ENCODE assay signal across 6 worm cellular contexts in genomic region chrII:6887319-6888005, ce11.
TF ChIP-seq lines count a peak whose summit lies in the region.

Gene pmp-2, minus strand, starts transcription at chrII:6887805.

TF ChIP-seq in whole organism, L1 larva, 84 proteins besides CTCF, POLR2A, EP300 and RAD21:
- TF ChIP-seq lin-35 (GFP tag; optimal IDR thresholded peaks at IDR 0.05; lab: Kevin White, UChicago) (peak in 1 of 2 experiments; percentile 4), elt-3 (tag; optimal IDR thresholded peaks at IDR 0.05; lab: Kevin White, UChicago) (peak in 2 of 6 experiments; percentile 49 to 51), elt-2 (tag; optimal IDR thresholded peaks at IDR 0.05; lab: Kevin White, UChicago) (peak; percentile 10), egl-13 (tag; optimal IDR thresholded peaks at IDR 0.05; lab: Kevin White, UChicago) (no peak), nhr-47 (tag; optimal IDR thresholded peaks at IDR 0.05; lab: Kevin White, UChicago) (no peak), nhr-71 (tag; optimal IDR thresholded peaks at IDR 0.05; lab: Kevin White, UChicago) (no peak), ztf-11 (tag; optimal IDR thresholded peaks at IDR 0.05; lab: Kevin White, UChicago) (no peak), skn-1 (tag; optimal IDR thresholded peaks at IDR 0.05; lab: Kevin White, UChicago) (no peak), hlh-4 (tag; optimal IDR thresholded peaks at IDR 0.05; lab: Kevin White, UChicago) (no peak), nhr-20 (tag; optimal IDR thresholded peaks at IDR 0.05; lab: Kevin White, UChicago) (peak; percentile 80), ztf-4 (tag; optimal IDR thresholded peaks at IDR 0.05; lab: Kevin White, UChicago) (no peak), efl-1 (optimal IDR thresholded peaks at IDR 0.05; lab: Kevin White, UChicago) (no peak), efl-1 (GFP tag; optimal IDR thresholded peaks at IDR 0.05 in 1 of 2; lab: Kevin White, UChicago) (peak in 1 of 2 experiments; percentile 91)

TF ChIP-seq in whole organism, L2 larva, 48 proteins besides CTCF, POLR2A, EP300 and RAD21:
- TF ChIP-seq lin-11 (tag; optimal IDR thresholded peaks at IDR 0.05; lab: Kevin White, UChicago) (no peak), nhr-21 (tag; optimal IDR thresholded peaks at IDR 0.05; lab: Kevin White, UChicago) (no peak), nhr-129 (tag; optimal IDR thresholded peaks at IDR 0.05; lab: Kevin White, UChicago) (peak; percentile 5), fos-1 (tag; optimal IDR thresholded peaks at IDR 0.05; lab: Kevin White, UChicago) (peak; percentile 33), lin-39 (tag; optimal IDR thresholded peaks at IDR 0.05; lab: Kevin White, UChicago) (no peak), nhr-237 (tag; optimal IDR thresholded peaks at IDR 0.05; lab: Kevin White, UChicago) (no peak), ztf-4 (tag; optimal IDR thresholded peaks at IDR 0.05; lab: Kevin White, UChicago) (no peak)

TF ChIP-seq in whole organism, L3 larva, 47 proteins besides CTCF, POLR2A, EP300 and RAD21:
- TF ChIP-seq R02D3.7 (tag; optimal IDR thresholded peaks at IDR 0.05; lab: Kevin White, UChicago) (no peak), unc-39 (tag; optimal IDR thresholded peaks at IDR 0.05; lab: Kevin White, UChicago) (no peak), nfya-1 (tag; optimal IDR thresholded peaks at IDR 0.05; lab: Kevin White, UChicago; ENCODE audit: insufficient read depth) (no peak), ceh-28 (tag; optimal IDR thresholded peaks at IDR 0.05; lab: Kevin White, UChicago) (peak; percentile 6), elt-1 (tag; optimal IDR thresholded peaks at IDR 0.05; lab: Kevin White, UChicago) (no peak), fkh-2 (tag; optimal IDR thresholded peaks at IDR 0.05; lab: Kevin White, UChicago) (no peak), zag-1 (tag; optimal IDR thresholded peaks at IDR 0.05; lab: Kevin White, UChicago) (no peak), sea-2 (GFP tag; optimal IDR thresholded peaks at IDR 0.05; lab: Kevin White, UChicago) (no peak), skn-1 (tag; optimal IDR thresholded peaks at IDR 0.05; lab: Kevin White, UChicago) (no peak), nhr-76 (tag; optimal IDR thresholded peaks at IDR 0.05; lab: Kevin White, UChicago) (peak; percentile 42), pqm-1 (tag; optimal IDR thresholded peaks at IDR 0.05; lab: Kevin White, UChicago) (peak; percentile 8), nhr-43 (tag; optimal IDR thresholded peaks at IDR 0.05; lab: Kevin White, UChicago; ENCODE audit: poor library complexity, severe bottlenecking) (peak; percentile 18), ama-1 (optimal IDR thresholded peaks at IDR 0.05; lab: Kevin White, UChicago) (no peak), nhr-23 (tag; optimal IDR thresholded peaks at IDR 0.05; lab: Kevin White, UChicago) (peak; percentile 11), elt-2 (tag; optimal IDR thresholded peaks at IDR 0.05; lab: Kevin White, UChicago) (peak; percentile 40)
TF ChIP-seq in whole organism, L3 larva: peak in this region for 6.

TF ChIP-seq in whole organism, L4 larva, 104 proteins besides CTCF, POLR2A, EP300 and RAD21 (continues in another document):
- TF ChIP-seq nhr-41 (GFP tag; IDR thresholded peaks at IDR 0.05; lab: Robert Waterston, UW) (0 out of 2 replicates have a peak, but pooled peaks have one; percentile 21), nhr-42 (GFP tag; IDR thresholded peaks at IDR 0.05; lab: Robert Waterston, UW) (no peak), nhr-76 (tag; optimal IDR thresholded peaks at IDR 0.05; lab: Kevin White, UChicago) (no peak), ceh-62 (tag; optimal IDR thresholded peaks at IDR 0.05; lab: Kevin White, UChicago) (no peak), daf-16 (GFP tag; optimal IDR thresholded peaks at IDR 0.05; lab: Kevin White, UChicago) (no peak), daf-16 (tag; optimal IDR thresholded peaks at IDR 0.05; lab: Kevin White, UChicago) (peak; percentile 23), nhr-28 (tag; optimal IDR thresholded peaks at IDR 0.05; lab: Kevin White, UChicago) (peak; percentile 75), mes-2 (tag; optimal IDR thresholded peaks at IDR 0.05; lab: Kevin White, UChicago; ENCODE audit: poor library complexity, severe bottlenecking) (no peak), fkh-10 (GFP tag; optimal IDR thresholded peaks at IDR 0.05; lab: Kevin White, UChicago) (no peak), T20F7.1 (GFP tag; optimal IDR thresholded peaks at IDR 0.05; lab: Kevin White, UChicago) (no peak), R02D3.7 (tag; optimal IDR thresholded peaks at IDR 0.05; lab: Kevin White, UChicago) (no peak), mxl-2 (GFP tag; conservative IDR thresholded peaks at IDR 0.05; lab: Robert Waterston, UW) (no peak), jun-1 (tag; optimal IDR thresholded peaks at IDR 0.05; lab: Kevin White, UChicago) (no peak), zip-2 (tag; optimal IDR thresholded peaks at IDR 0.05; lab: Kevin White, UChicago) (no peak), duxl-1 (tag; optimal IDR thresholded peaks at IDR 0.05; lab: Kevin White, UChicago; ENCODE audit: poor library complexity) (no peak), mxl-3 (GFP tag; optimal IDR thresholded peaks at IDR 0.05; lab: Kevin White, UChicago) (no peak), lim-7 (GFP tag; IDR thresholded peaks at IDR 0.05; lab: Robert Waterston, UW) (no peak), dmd-6 (GFP tag; IDR thresholded peaks at IDR 0.05; lab: Robert Waterston, UW) (0 out of 2 replicates have a peak, but pooled peaks have one; percentile 14), ceh-20 (GFP tag; IDR thresholded peaks at IDR 0.05; lab: Robert Waterston, UW) (no peak), hlh-11 (tag; optimal IDR thresholded peaks at IDR 0.05; lab: Kevin White, UChicago) (peak; percentile 1)

TF ChIP-seq in whole organism, late embryonic, 69 proteins besides CTCF, POLR2A, EP300 and RAD21:
- no peak for TF ChIP-seq sdc-2 (tag; optimal IDR thresholded peaks at IDR 0.05; lab: Kevin White, UChicago)
- TF ChIP-seq ceh-18 (tag; optimal IDR thresholded peaks at IDR 0.05; lab: Kevin White, UChicago): no peak
- no peak for TF ChIP-seq ceh-14 (tag; optimal IDR thresholded peaks at IDR 0.05; lab: Kevin White, UChicago)
- no peak for TF ChIP-seq pha-2 (tag; optimal IDR thresholded peaks at IDR 0.05; lab: Kevin White, UChicago)
- TF ChIP-seq ceh-9 (tag; optimal IDR thresholded peaks at IDR 0.05; lab: Kevin White, UChicago): no peak
- TF ChIP-seq elt-2 (tag; optimal IDR thresholded peaks at IDR 0.05; lab: Kevin White, UChicago): peak; percentile 42

TF ChIP-seq in whole organism, young adult, 124 proteins besides CTCF, POLR2A, EP300 and RAD21:
- TF ChIP-seq hmg-1.2 (GFP tag; IDR thresholded peaks at IDR 0.05; lab: Robert Waterston, UW) (peak; percentile 27; the same call in 1 of the 2 replicates), lsy-27 (tag; optimal IDR thresholded peaks at IDR 0.05; lab: Kevin White, UChicago; ENCODE audit: borderline replicate concordance, insufficient read depth) (no peak)
